Fruit fly (Drosophila melanogaster): ENCODE data around the gene CG14260.
A peak's percentile ranks its signal among the peaks of the same experiment; 100 is the strongest.

Gene CG14260

DNA sequence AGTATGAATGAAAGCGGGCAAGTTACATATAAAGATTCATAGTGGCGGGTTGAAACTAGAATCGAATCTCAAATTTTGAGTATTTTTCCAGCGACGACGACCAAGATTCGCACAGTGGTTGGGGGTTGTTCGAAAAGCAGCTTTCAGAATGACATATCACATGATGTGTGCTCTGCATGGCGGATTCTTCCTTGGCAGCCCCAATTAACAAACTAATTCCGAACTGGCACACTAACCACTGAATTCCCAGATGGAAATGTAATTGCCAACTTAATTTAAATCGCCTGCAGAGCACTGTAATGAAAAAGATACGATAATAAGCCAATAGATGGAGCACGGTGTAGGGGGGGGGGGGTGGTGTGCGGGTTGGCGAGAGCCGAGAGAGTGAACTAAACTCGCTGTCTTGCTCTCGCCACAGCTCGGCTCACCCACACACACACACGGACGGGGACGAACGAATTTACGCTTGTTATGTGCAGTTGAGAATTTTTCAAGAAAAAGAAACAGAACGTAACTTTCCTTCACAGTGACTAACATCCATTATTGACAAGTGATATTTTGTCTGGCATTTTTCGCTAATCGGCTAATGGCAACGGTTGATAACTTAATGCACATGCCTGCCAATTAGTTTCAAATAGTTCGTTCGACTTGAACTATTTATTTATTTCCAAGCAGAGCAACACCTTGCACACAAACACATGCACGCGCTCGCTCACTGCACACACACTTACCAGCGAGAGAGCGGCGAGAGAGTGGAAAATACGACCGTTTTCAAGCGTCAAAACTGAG is 16.0 kb downstream of the CG14260 start (continued):
- peak; percentile 97 for TF ChIP-seq CG32767 (GFP tag; IDR thresholded peaks at IDR 0.05)
- TF ChIP-seq CG2199 (GFP tag; IDR thresholded peaks at IDR 0.05) = peak; percentile 96; the same call in 2 of the 3 replicates
- peak; percentile 72 for TF ChIP-seq CG8290 (GFP tag; optimal IDR thresholded peaks at IDR 0.05)
- peak in 1 of 2 experiments; percentile 100 for TF ChIP-seq CG8290 (tag; optimal IDR thresholded peaks at IDR 0.05)
- peak; percentile 92 for TF ChIP-seq gro (GFP tag; optimal IDR thresholded peaks at IDR 0.05)
- TF ChIP-seq kay (GFP tag; optimal IDR thresholded peaks at IDR 0.05) = peak; percentile 91
- peak; percentile 54 for TF ChIP-seq yki (optimal IDR thresholded peaks at IDR 0.05)
- TF ChIP-seq pita (GFP tag; optimal IDR thresholded peaks at IDR 0.05) = no peak
- peak; percentile 50; the same call in 1 of the 2 replicates for TF ChIP-seq Dip2 (GFP tag; IDR thresholded peaks at IDR 0.05)
- TF ChIP-seq Hsf (GFP tag; optimal IDR thresholded peaks at IDR 0.05) = peak; percentile 96
- TF ChIP-seq Deaf1 (tag; optimal IDR thresholded peaks at IDR 0.05) = peak; percentile 89
- peak; percentile 91; the same call in 1 of the 2 replicates for TF ChIP-seq ham (GFP tag; IDR thresholded peaks at IDR 0.05)
- TF ChIP-seq dimm (GFP tag; IDR thresholded peaks at IDR 0.05) = peak; percentile 91
- peak; percentile 90 for TF ChIP-seq HmgD (GFP tag; optimal IDR thresholded peaks at IDR 0.05)
- TF ChIP-seq HHEX (GFP tag; optimal IDR thresholded peaks at IDR 0.05) = peak; percentile 96
- TF ChIP-seq unpg (GFP tag; optimal IDR thresholded peaks at IDR 0.05) = peak; percentile 96
- peak; percentile 54; the same call in 1 of the 3 replicates for TF ChIP-seq CG7963 (GFP tag; IDR thresholded peaks at IDR 0.05; ENCODE audit: partially characterized antibody)
- TF ChIP-seq Hand (GFP tag; optimal IDR thresholded peaks at IDR 0.05) = peak; percentile 95
- peak; percentile 95 for TF ChIP-seq CG4730 (GFP tag; IDR thresholded peaks at IDR 0.05)
- peak; percentile 64 for TF ChIP-seq sima (GFP tag; optimal IDR thresholded peaks at IDR 0.05)
- peak; percentile 94 for TF ChIP-seq CG11247 (GFP tag; IDR thresholded peaks at IDR 0.05)
- TF ChIP-seq CG8944 (GFP tag; optimal IDR thresholded peaks at IDR 0.05) = peak; percentile 93
- TF ChIP-seq unc-4 (GFP tag; IDR thresholded peaks at IDR 0.05; ENCODE audit: partially characterized antibody) = peak; percentile 23
- peak; percentile 90 for TF ChIP-seq eyg (GFP tag; optimal IDR thresholded peaks at IDR 0.05)
- peak; percentile 92 for TF ChIP-seq CG10654 (GFP tag; optimal IDR thresholded peaks at IDR 0.05)
- TF ChIP-seq luna (GFP tag; optimal IDR thresholded peaks at IDR 0.05) = peak; percentile 89
- TF ChIP-seq knrl (GFP tag; IDR thresholded peaks at IDR 0.05; ENCODE audit: partially characterized antibody) = peak; percentile 58; the same call in 2 of the 3 replicates
- TF ChIP-seq gce (GFP tag; IDR thresholded peaks at IDR 0.05) = peak; percentile 96
- TF ChIP-seq CG6689 (GFP tag; IDR thresholded peaks at IDR 0.05) = peak; percentile 97
- TF ChIP-seq CrebB (tag; optimal IDR thresholded peaks at IDR 0.05) = peak; percentile 96
- TF ChIP-seq salm (tag; optimal IDR thresholded peaks at IDR 0.05) = peak; percentile 89
- TF ChIP-seq Dek (tag; optimal IDR thresholded peaks at IDR 0.05) = peak; percentile 93
- peak; percentile 87 for TF ChIP-seq CG10267 (tag; optimal IDR thresholded peaks at IDR 0.05)
- no peak for TF ChIP-seq prd (optimal IDR thresholded peaks at IDR 0.05)
- peak; percentile 97 for TF ChIP-seq prd (GFP tag; IDR thresholded peaks at IDR 0.05)
- TF ChIP-seq CG17802 (tag; optimal IDR thresholded peaks at IDR 0.05) = peak; percentile 78
- peak; percentile 63; the same call in 1 of the 2 replicates for TF ChIP-seq tna (GFP tag; IDR thresholded peaks at IDR 0.05; ENCODE audit: partially characterized antibody)
- TF ChIP-seq CG1832 (GFP tag; optimal IDR thresholded peaks at IDR 0.05) = peak; percentile 35
- TF ChIP-seq Mrtf (GFP tag; IDR thresholded peaks at IDR 0.05) = peak; percentile 97
- peak; percentile 76 for TF ChIP-seq grn (GFP tag; optimal IDR thresholded peaks at IDR 0.05)
- peak; percentile 77; the same call in 2 of the 3 replicates for TF ChIP-seq CG6791 (GFP tag; IDR thresholded peaks at IDR 0.05; ENCODE audit: partially characterized antibody)
- peak; percentile 27 for TF ChIP-seq CG7271 (tag; optimal IDR thresholded peaks at IDR 0.05)
- TF ChIP-seq Six4 (GFP tag; optimal IDR thresholded peaks at IDR 0.05) = peak; percentile 92
- TF ChIP-seq Bdp1 (GFP tag; optimal IDR thresholded peaks at IDR 0.05) = peak; percentile 89
- peak; percentile 82 for TF ChIP-seq NC2α (GFP tag; optimal IDR thresholded peaks at IDR 0.05)
- TF ChIP-seq rib (GFP tag; IDR thresholded peaks at IDR 0.05) = peak; percentile 96
- TF ChIP-seq CG34224 (GFP tag; IDR thresholded peaks at IDR 0.05; ENCODE audit: partially characterized antibody) = no peak
- TF ChIP-seq sim (GFP tag; IDR thresholded peaks at IDR 0.05) = peak; percentile 91
- TF ChIP-seq jigr1 (GFP tag; IDR thresholded peaks at IDR 0.05) = peak; percentile 94
- peak; percentile 95 for TF ChIP-seq CG11093 (GFP tag; IDR thresholded peaks at IDR 0.05)
